Worm (Caenorhabditis elegans): Measurements from ENCODE around the gene ssp-33.

The ssp-33 gene

ce11 chrV:14716114-14716513 lies 4.9 kb downstream of the ssp-33 start, which contains the start of gene fbxa-147:
Gene fbxa-147 (plus strand): TSS chrV:14716499.
- no peak for TF ChIP-seq nhr-25 (tag; optimal IDR thresholded peaks at IDR 0.05)
- peak; percentile 51 for TF ChIP-seq elt-2 (tag; optimal IDR thresholded peaks at IDR 0.05)

DNA sequence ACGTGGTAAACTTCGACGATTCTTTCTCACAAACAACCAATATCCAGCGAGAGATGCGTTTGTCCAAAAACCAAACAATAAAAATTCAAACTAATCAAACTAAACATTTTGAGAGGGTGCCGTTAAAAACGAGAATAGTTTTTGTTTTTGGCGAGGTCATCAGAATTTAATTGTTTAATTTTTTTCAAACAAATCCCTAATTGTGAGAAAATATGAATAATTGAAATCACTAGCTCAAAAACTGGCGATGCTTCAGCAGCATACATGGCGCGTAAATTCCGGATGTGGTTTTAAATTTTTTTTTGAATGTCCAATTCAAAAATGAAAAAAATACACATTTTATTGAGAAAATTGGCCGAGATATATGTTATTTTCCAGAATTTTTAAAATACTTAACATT lies 8.3 kb downstream of the ssp-33 start, which contains the start of gene R08A2.1:
Gene R08A2.1 (minus strand): TSS at position 101 of the 400 bp plus-strand sequence.
- TF ChIP-seq eor-1 (tag; optimal IDR thresholded peaks at IDR 0.05) = no peak
- TF ChIP-seq fkh-2 (tag; optimal IDR thresholded peaks at IDR 0.05) = no peak
- no peak for TF ChIP-seq tbx-2 (tag; optimal IDR thresholded peaks at IDR 0.05)
- TF ChIP-seq zag-1 (tag; optimal IDR thresholded peaks at IDR 0.05) = no peak
- no peak for TF ChIP-seq pha-4 (tag; optimal IDR thresholded peaks at IDR 0.05)
- TF ChIP-seq mml-1 (tag; optimal IDR thresholded peaks at IDR 0.05) = no peak

ce11 chrV:14723020-14723419 lies 11.8 kb downstream of the ssp-33 start, which contains the start of gene R08A2.7:
Gene R08A2.7 (plus strand): TSS chrV:14723320.
- TF ChIP-seq eor-1 (tag; optimal IDR thresholded peaks at IDR 0.05) (no peak), ceh-82 (tag; optimal IDR thresholded peaks at IDR 0.05) (no peak), R02D3.7 (tag; optimal IDR thresholded peaks at IDR 0.05) (no peak), skn-1 (tag; optimal IDR thresholded peaks at IDR 0.05) (no peak), daf-12 (tag; optimal IDR thresholded peaks at IDR 0.05) (no peak), snpc-4 (tag; optimal IDR thresholded peaks at IDR 0.05) (no peak), ceh-16 (tag; optimal IDR thresholded peaks at IDR 0.05) (no peak), sea-2 (GFP tag; optimal IDR thresholded peaks at IDR 0.05) (no peak)

- peak; percentile 57 for TF ChIP-seq nhr-43 (tag; optimal IDR thresholded peaks at IDR 0.05; ENCODE audit: poor library complexity, severe bottlenecking)
- no peak for TF ChIP-seq egl-5 (tag; optimal IDR thresholded peaks at IDR 0.05)
Observed at ce11 chrV:14725409-14725808, 14.2 kb downstream of the ssp-33 start.

- no peak for TF ChIP-seq ZK546.5 (tag; optimal IDR thresholded peaks at IDR 0.05)
- TF ChIP-seq nhr-23 (tag; optimal IDR thresholded peaks at IDR 0.05) = no peak
- no peak for TF ChIP-seq fkh-2 (tag; optimal IDR thresholded peaks at IDR 0.05)
- no peak for TF ChIP-seq elt-2 (tag; optimal IDR thresholded peaks at IDR 0.05)
- TF ChIP-seq nhr-77 (tag; optimal IDR thresholded peaks at IDR 0.05) = no peak
- TF ChIP-seq ama-1 (optimal IDR thresholded peaks at IDR 0.05) = no peak
- TF ChIP-seq ztf-11 (tag; optimal IDR thresholded peaks at IDR 0.05) = no peak
- no peak for TF ChIP-seq ceh-16 (tag; optimal IDR thresholded peaks at IDR 0.05)
- no peak for TF ChIP-seq nhr-11 (tag; optimal IDR thresholded peaks at IDR 0.05)
- no peak for TF ChIP-seq elt-1 (tag; optimal IDR thresholded peaks at IDR 0.05)
- no peak for TF ChIP-seq skn-1 (tag; optimal IDR thresholded peaks at IDR 0.05)
- no peak for TF ChIP-seq egl-5 (tag; optimal IDR thresholded peaks at IDR 0.05)
- no peak for TF ChIP-seq nhr-43 (tag; optimal IDR thresholded peaks at IDR 0.05; ENCODE audit: poor library complexity, severe bottlenecking)
- TF ChIP-seq ceh-28 (tag; optimal IDR thresholded peaks at IDR 0.05) = no peak
Observed at ce11 chrV:14726596-14726995, 15.4 kb downstream of the ssp-33 start, which contains the start of gene Y50E8A.1. Gene Y50E8A.1 (plus strand): TSS chrV:14726896.

DNA sequence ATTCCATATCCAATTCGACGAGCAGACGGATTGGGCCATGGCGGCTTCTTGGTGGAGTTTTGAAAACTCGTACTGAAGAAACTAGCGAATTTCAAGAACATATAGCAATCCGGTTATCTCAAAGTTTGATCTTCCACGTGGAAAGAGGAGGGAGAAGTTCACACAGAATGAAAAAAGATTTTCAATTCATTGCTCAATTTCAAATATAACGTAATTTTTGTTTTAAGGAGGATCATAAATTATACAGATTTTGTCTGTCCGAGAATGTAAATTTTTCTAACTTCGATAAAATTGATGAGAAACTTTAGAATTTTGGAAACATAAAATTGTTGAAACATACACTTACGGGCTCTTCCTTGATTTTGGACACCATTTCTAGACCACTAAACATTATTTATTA lies 17.6 kb downstream of the ssp-33 start, which contains the start of gene Y50E8A.2:
Gene Y50E8A.2 (minus strand): TSS at position 101 of the 400 bp plus-strand sequence.
- TF ChIP-seq nhr-28 (tag; optimal IDR thresholded peaks at IDR 0.05) (no peak), nhr-25 (tag; optimal IDR thresholded peaks at IDR 0.05) (no peak), daf-12 (tag; optimal IDR thresholded peaks at IDR 0.05) (no peak), nhr-237 (tag; optimal IDR thresholded peaks at IDR 0.05) (no peak), ztf-4 (tag; optimal IDR thresholded peaks at IDR 0.05) (no peak), elt-2 (tag; optimal IDR thresholded peaks at IDR 0.05) (no peak), snpc-4 (tag; optimal IDR thresholded peaks at IDR 0.05) (no peak), aly-2 (tag; optimal IDR thresholded peaks at IDR 0.05) (no peak), skn-1 (tag; optimal IDR thresholded peaks at IDR 0.05) (no peak), elt-3 (tag; optimal IDR thresholded peaks at IDR 0.05) (no peak), ztf-11 (tag; optimal IDR thresholded peaks at IDR 0.05) (no peak), nhr-67 (tag; optimal IDR thresholded peaks at IDR 0.05) (no peak), unc-62 (GFP tag; optimal IDR thresholded peaks at IDR 0.05) (no peak), mml-1 (tag; optimal IDR thresholded peaks at IDR 0.05) (no peak), zag-1 (tag; optimal IDR thresholded peaks at IDR 0.05) (no peak), lin-39 (tag; optimal IDR thresholded peaks at IDR 0.05) (no peak), ceh-9 (tag; optimal IDR thresholded peaks at IDR 0.05) (no peak)
